Fruit fly (Drosophila melanogaster) whole organism, embryonic: ENCODE measurements around the gene eIF4E6.

Experiments used
- CG10565 ChIP-seq: fragments of 200-800 bp; sonication (Bioruptor generic); optimal IDR thresholded peaks from 3 replicates; lab custom pipeline; 2016; ENCODE audit warnings: missing biosample characterization, mild to moderate bottlenecking, missing genetic modification characterization
- CG12071 ChIP-seq: fragments of 200-800 bp; sonication (Bioruptor generic); optimal IDR thresholded peaks from 3 replicates; lab custom pipeline; 2018; ENCODE audit warnings: missing biosample characterization, mild to moderate bottlenecking, missing genetic modification characterization
- CG12942 ChIP-seq: fragments of 200-800 bp; sonication (Bioruptor generic); optimal IDR thresholded peaks from 3 replicates; lab custom pipeline; 2016; ENCODE audit warnings: missing biosample characterization, missing genetic modification characterization
- CG13775 ChIP-seq: fragments of 200-800 bp; sonication (Bioruptor generic); optimal IDR thresholded peaks from 3 replicates; lab custom pipeline; 2017; ENCODE audit warnings: missing biosample characterization, mild to moderate bottlenecking, missing genetic modification characterization
- CG16815 ChIP-seq: fragments of 200-800 bp; sonication (Bioruptor generic); optimal IDR thresholded peaks from 3 replicates; lab custom pipeline; 2017; ENCODE audit warnings: missing biosample characterization, mild to moderate bottlenecking, missing genetic modification characterization
- CG17568 ChIP-seq: fragments of 200-800 bp; sonication (Bioruptor generic); optimal IDR thresholded peaks from 2 replicates; lab custom pipeline; 2018; ENCODE audit warnings: missing biosample characterization, mild to moderate bottlenecking, missing genetic modification characterization, moderate library complexity
- CG17612 ChIP-seq: fragments of 200-800 bp; sonication (Bioruptor generic); IDR thresholded peaks from 2 replicates; pipeline ENCODE4 v1.3.6; 2022; ENCODE audit warnings: missing biosample characterization, missing genetic modification characterization
- CG18764 ChIP-seq: fragments of 200-800 bp; sonication (Bioruptor generic); optimal IDR thresholded peaks from 3 replicates; lab custom pipeline; 2016; ENCODE audit warnings: missing biosample characterization, missing genetic modification characterization
- CG3281 ChIP-seq: fragments of 200-800 bp; sonication (Bioruptor generic); optimal IDR thresholded peaks from 3 replicates; lab custom pipeline; 2017; ENCODE audit warnings: missing biosample characterization, mild to moderate bottlenecking, missing genetic modification characterization
- CG3407 ChIP-seq: fragments of 200-800 bp; sonication (Bioruptor generic); optimal IDR thresholded peaks from 2 replicates; lab custom pipeline; 2018; ENCODE audit warnings: missing biosample characterization, mild to moderate bottlenecking, missing genetic modification characterization
- CG34224 ChIP-seq: fragments of 200-800 bp; sonication (Bioruptor generic); IDR thresholded peaks from 3 replicates; pipeline ENCODE4 v1.3.6; 2022; ENCODE audit warnings: missing biosample characterization, missing genetic modification characterization; ENCODE audit not compliant: partially characterized antibody
- CG3847 ChIP-seq: fragments of 200-800 bp; sonication (Bioruptor generic); IDR thresholded peaks from 2 replicates; pipeline ENCODE4 v1.3.6; 2022; ENCODE audit warnings: missing biosample characterization, missing genetic modification characterization
- CG43689 ChIP-seq: fragments of 200-800 bp; sonication (Bioruptor generic); IDR thresholded peaks from 2 replicates; pipeline ENCODE4 v1.3.6; 2022; ENCODE audit warnings: missing biosample characterization, missing genetic modification characterization
- CG4617 ChIP-seq: fragments of 200-800 bp; sonication (Bioruptor generic); optimal IDR thresholded peaks from 3 replicates; lab custom pipeline; 2016; ENCODE audit warnings: missing biosample characterization, missing genetic modification characterization, borderline replicate concordance
- CG5180 ChIP-seq: fragments of 200-800 bp; sonication (Bioruptor generic); optimal IDR thresholded peaks from 3 replicates; lab custom pipeline; 2017; ENCODE audit warnings: missing biosample characterization, missing genetic modification characterization, mild to moderate bottlenecking, moderate library complexity, missing genetic modification reagents
- CG5245 ChIP-seq: fragments of 200-800 bp; sonication (Bioruptor generic); optimal IDR thresholded peaks from 3 replicates; lab custom pipeline; 2016; ENCODE audit warnings: missing biosample characterization, missing genetic modification characterization
- CG6791 ChIP-seq: fragments of 200-800 bp; sonication (Bioruptor generic); IDR thresholded peaks from 3 replicates; pipeline ENCODE4 v1.3.6; 2022; ENCODE audit warnings: missing biosample characterization, missing genetic modification characterization; ENCODE audit not compliant: partially characterized antibody
- CG7963 ChIP-seq: fragments of 200-800 bp; sonication (Bioruptor generic); IDR thresholded peaks from 3 replicates; pipeline ENCODE4 v1.3.6; 2022; ENCODE audit warnings: missing biosample characterization, missing genetic modification characterization; ENCODE audit not compliant: partially characterized antibody
- CG8281 ChIP-seq: fragments of 200-800 bp; sonication (Bioruptor generic); optimal IDR thresholded peaks from 2 replicates; lab custom pipeline; 2018; ENCODE audit warnings: missing biosample characterization, mild to moderate bottlenecking, missing genetic modification characterization, moderate library complexity
- CG9797 ChIP-seq: fragments of 200-800 bp; sonication (Bioruptor generic); optimal IDR thresholded peaks from 3 replicates; lab custom pipeline; 2018; ENCODE audit warnings: missing biosample characterization, mild to moderate bottlenecking, missing genetic modification characterization
- Doc3 ChIP-seq: fragments of 200-800 bp; sonication (Bioruptor generic); IDR thresholded peaks from 3 replicates; pipeline ENCODE4 v1.3.6; 2022; ENCODE audit warnings: missing biosample characterization, missing genetic modification characterization; ENCODE audit not compliant: partially characterized antibody
- Dp ChIP-seq: fragments of 200-800 bp; sonication (Bioruptor generic); optimal IDR thresholded peaks from 2 replicates; lab custom pipeline; 2018; ENCODE audit warnings: missing biosample characterization, mild to moderate bottlenecking, missing genetic modification characterization, moderate library complexity
- Elba2 ChIP-seq: fragments of 200-800 bp; sonication (Bioruptor generic); optimal IDR thresholded peaks from 3 replicates; lab custom pipeline; 2016; ENCODE audit warnings: missing biosample characterization, missing genetic modification characterization
- MBD-R2 ChIP-seq: fragments of 200-800 bp; sonication (Bioruptor generic); IDR thresholded peaks from 2 replicates; pipeline ENCODE4 v1.3.6; 2022; ENCODE audit warnings: missing biosample characterization, missing genetic modification characterization
- Mad ChIP-seq: fragments of 200-800 bp; sonication (Bioruptor generic); optimal IDR thresholded peaks from 2 replicates; lab custom pipeline; 2016; ENCODE audit warnings: missing biosample characterization, missing genetic modification characterization
- Neu2 ChIP-seq: fragments of 200-800 bp; sonication (Bioruptor generic); optimal IDR thresholded peaks from 3 replicates; lab custom pipeline; 2016; ENCODE audit warnings: missing biosample characterization, missing genetic modification characterization, borderline replicate concordance
- Oaz ChIP-seq: fragments of 200-800 bp; sonication (Bioruptor generic); IDR thresholded peaks from 2 replicates; pipeline ENCODE4 v1.3.6; 2022; ENCODE audit warnings: missing biosample characterization, missing genetic modification characterization
- Sry-δ ChIP-seq: fragments of 200-800 bp; sonication (Bioruptor generic); optimal IDR thresholded peaks from 2 replicates; lab custom pipeline; 2016; ENCODE audit warnings: missing biosample characterization, missing genetic modification characterization
- Trl ChIP-seq, 3 experiments: fragments of >200 bp in 2 of 3; fragments of 200-800 bp in 1 of 3; sonication (Bioruptor generic) in 1 of 3; optimal IDR thresholded peaks; 2 replicates in 1 of 3; 3 replicates in 2 of 3; lab custom pipeline; 2016 to 2017; ENCODE audit warnings: missing biosample characterization in 1 of 3, missing genetic modification characterization in 1 of 3
- YL-1 ChIP-seq: fragments of 200-800 bp; sonication (Bioruptor generic); optimal IDR thresholded peaks from 3 replicates; lab custom pipeline; 2017; ENCODE audit warnings: missing biosample characterization, mild to moderate bottlenecking, missing genetic modification characterization
- al ChIP-seq: fragments of 200-800 bp; sonication (Bioruptor generic); IDR thresholded peaks from 2 replicates; pipeline ENCODE4 v1.3.6; 2022; ENCODE audit warnings: missing biosample characterization, missing genetic modification characterization
- ato ChIP-seq: fragments of 200-800 bp; sonication (Bioruptor generic); IDR thresholded peaks from 2 replicates; pipeline ENCODE4 v1.3.6; 2022; ENCODE audit warnings: missing biosample characterization, missing genetic modification characterization; ENCODE audit not compliant: partially characterized antibody
- bcd ChIP-seq: fragments of 200-800 bp; sonication (Bioruptor generic); optimal IDR thresholded peaks from 2 replicates; lab custom pipeline; 2017; ENCODE audit warnings: missing biosample characterization, mild to moderate bottlenecking, missing genetic modification characterization
- chinmo ChIP-seq: fragments of 200-800 bp; sonication (Bioruptor generic); IDR thresholded peaks from 4 replicates; pipeline ENCODE4 v1.3.6; 2022; ENCODE audit warnings: missing biosample characterization, missing genetic modification characterization; ENCODE audit not compliant: partially characterized antibody
- crp ChIP-seq, 2 experiments: fragments of 200-800 bp; sonication (Bioruptor generic); optimal IDR thresholded peaks; 2 replicates in 1 of 2; 3 replicates in 1 of 2; lab custom pipeline; 2017; ENCODE audit warnings: missing biosample characterization in 2 of 2, missing genetic modification characterization in 2 of 2, mild to moderate bottlenecking in 1 of 2, moderate library complexity in 1 of 2
- dm ChIP-seq: fragments of 200-800 bp; sonication (Bioruptor generic); optimal IDR thresholded peaks from 3 replicates; lab custom pipeline; 2016; ENCODE audit warnings: missing biosample characterization, missing genetic modification characterization
- jigr1 ChIP-seq: fragments of 200-800 bp; sonication (Bioruptor generic); IDR thresholded peaks from 3 replicates; pipeline ENCODE4 v1.3.6; 2022; ENCODE audit warnings: missing biosample characterization, missing genetic modification characterization
- mld ChIP-seq: fragments of 200-800 bp; sonication (Bioruptor generic); IDR thresholded peaks from 3 replicates; pipeline ENCODE4 v1.3.6; 2022; ENCODE audit warnings: missing biosample characterization, missing genetic modification characterization; ENCODE audit not compliant: partially characterized antibody
- pan ChIP-seq, 4 experiments: fragments of >200 bp in 3 of 4; fragments of 200-800 bp in 1 of 4; sonication (Bioruptor generic) in 1 of 4; optimal IDR thresholded peaks in 3 of 4; IDR thresholded peaks in 1 of 4; 2 replicates each; pipeline versions ENCODE4 v1.3.6 to Lab custom; 2017 to 2022; ENCODE audit warnings: missing biosample characterization in 2 of 4, missing genetic modification characterization in 2 of 4, mixed read lengths in 1 of 4
- pnt ChIP-seq: fragments of 200-800 bp; sonication (Bioruptor generic); optimal IDR thresholded peaks from 3 replicates; lab custom pipeline; 2016; ENCODE audit warnings: missing biosample characterization, missing genetic modification characterization
- psq ChIP-seq: fragments of 200-800 bp; sonication (Bioruptor generic); optimal IDR thresholded peaks from 2 replicates; lab custom pipeline; 2017; ENCODE audit warnings: missing biosample characterization, missing genetic modification characterization
- pzg ChIP-seq: fragments of 200-800 bp; sonication (Bioruptor generic); optimal IDR thresholded peaks from 3 replicates; lab custom pipeline; 2018; ENCODE audit warnings: missing biosample characterization, mild to moderate bottlenecking, missing genetic modification characterization, moderate library complexity
- ranshi ChIP-seq: fragments of 200-800 bp; sonication (Bioruptor generic); IDR thresholded peaks from 2 replicates; pipeline ENCODE4 v1.3.6; 2022; ENCODE audit warnings: missing biosample characterization, missing genetic modification characterization
- scrt ChIP-seq: fragments of 200-800 bp; sonication (Bioruptor generic); optimal IDR thresholded peaks from 2 replicates; lab custom pipeline; 2018; ENCODE audit warnings: missing biosample characterization, mild to moderate bottlenecking, missing genetic modification characterization, moderate library complexity
- slbo ChIP-seq: fragments of 200-800 bp; sonication (Bioruptor generic); IDR thresholded peaks from 2 replicates; pipeline ENCODE4 v1.3.6; 2022; ENCODE audit warnings: missing biosample characterization, missing genetic modification characterization
- sna ChIP-seq: fragments of 200-800 bp; sonication (Bioruptor generic); IDR thresholded peaks from 2 replicates; pipeline ENCODE4 v1.3.6; 2022; ENCODE audit warnings: missing biosample characterization, missing genetic modification characterization; ENCODE audit not compliant: partially characterized antibody
- tin ChIP-seq: fragments of 200-800 bp; sonication (Bioruptor generic); optimal IDR thresholded peaks from 3 replicates; lab custom pipeline; 2016; ENCODE audit warnings: missing biosample characterization, missing genetic modification characterization
- vnd ChIP-seq: fragments of 200-800 bp; sonication (Bioruptor generic); IDR thresholded peaks from 3 replicates; pipeline ENCODE4 v1.3.6; 2022; ENCODE audit warnings: missing biosample characterization, missing genetic modification characterization; ENCODE audit not compliant: partially characterized antibody
- z ChIP-seq: fragments of 200-800 bp; sonication (Bioruptor generic); IDR thresholded peaks from 3 replicates; pipeline ENCODE4 v1.3.6; 2022; ENCODE audit warnings: missing biosample characterization, missing genetic modification characterization

The eIF4E6 gene

DNA sequence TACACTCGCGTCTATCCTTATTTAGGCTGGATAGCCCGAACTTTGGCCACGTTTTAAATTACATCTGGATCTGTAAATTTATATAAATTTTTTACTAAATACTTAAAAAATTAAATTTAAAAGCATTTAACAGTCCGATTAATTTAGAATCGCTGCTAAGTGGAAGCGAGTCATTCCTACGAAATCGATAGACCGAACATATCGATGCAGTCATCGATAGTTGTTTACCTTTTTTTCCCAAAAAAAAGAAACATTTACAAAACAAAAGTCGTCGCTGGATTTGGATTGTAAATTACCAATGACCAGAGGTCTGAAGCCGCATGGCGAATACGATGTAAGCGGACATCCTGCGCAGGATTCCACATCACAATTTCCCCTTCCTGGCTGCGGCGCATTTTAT, 28.7 kb upstream of the eIF4E6 start, which contains the start of gene Sirt7 (continued):
- TF ChIP-seq slbo (no peak), pnt (GFP tag; lab: Kevin White, UChicago) (no peak), bcd (GFP tag; lab: Kevin White, UChicago) (no peak), CG34224 (GFP tag; lab: Robert Waterston, UW) (peak; percentile 97), vnd (GFP tag; lab: Robert Waterston, UW) (peak; percentile 91), ranshi (GFP tag; lab: Robert Waterston, UW) (no peak), CG13775 (GFP tag; lab: Kevin White, UChicago) (no peak), CG3847 (no peak), crp (GFP tag; optimal IDR thresholded peaks at IDR 0.05; lab: Kevin White, UChicago) (no peak), Elba2 (no peak), dm (GFP tag; lab: Kevin White, UChicago) (no peak), pzg (peak; percentile 51), jigr1 (peak; percentile 87; the same call in 1 of the 3 replicates), YL-1 (peak; percentile 40), CG3407 (no peak), Oaz (GFP tag; lab: Robert Waterston, UW) (no peak), Trl (optimal IDR thresholded peaks at IDR 0.05; lab: Kevin White, UChicago) (no peak), Trl (GFP tag; optimal IDR thresholded peaks at IDR 0.05; lab: Kevin White, UChicago) (no peak), z (no peak), chinmo (GFP tag; lab: Robert Waterston, UW) (peak; percentile 92; the same call in 3 of the 4 replicates), CG3281 (GFP tag; lab: Kevin White, UChicago) (no peak), CG18764 (GFP tag; lab: Kevin White, UChicago) (no peak), mld (GFP tag; lab: Robert Waterston, UW) (peak; percentile 93), psq (GFP tag; lab: Kevin White, UChicago) (no peak), CG17612 (GFP tag; lab: Robert Waterston, UW) (no peak), Neu2 (GFP tag; lab: Kevin White, UChicago) (no peak), CG6791 (GFP tag; lab: Robert Waterston, UW) (peak; percentile 97), CG5245 (GFP tag; lab: Kevin White, UChicago) (no peak), Dp (GFP tag; lab: Kevin White, UChicago) (peak; percentile 35), scrt (GFP tag; lab: Kevin White, UChicago) (no peak), tin (GFP tag; lab: Kevin White, UChicago) (no peak), CG16815 (GFP tag; lab: Kevin White, UChicago) (no peak), CG5180 (no peak), Sry-δ (GFP tag; lab: Kevin White, UChicago) (peak; percentile 75), CG17568 (GFP tag; lab: Kevin White, UChicago) (no peak), pan (optimal IDR thresholded peaks at IDR 0.05; lab: Kevin White, UChicago) (no peak), pan (GFP tag; optimal IDR thresholded peaks at IDR 0.05 in 1 of 2, IDR thresholded peaks at IDR 0.05 in 1 of 2) (no peak), MBD-R2 (peak; percentile 90), CG43689 (no peak), CG10565 (GFP tag; lab: Kevin White, UChicago) (no peak), CG4617 (GFP tag; lab: Kevin White, UChicago) (peak; percentile 11), CG9797 (no peak), CG8281 (tag; lab: Kevin White, UChicago) (no peak), Mad (GFP tag; lab: Kevin White, UChicago) (no peak), CG12942 (GFP tag; lab: Kevin White, UChicago) (no peak), CG7963 (GFP tag; lab: Robert Waterston, UW) (peak; percentile 89; the same call in 2 of the 3 replicates), CG12071 (GFP tag; lab: Kevin White, UChicago) (no peak), sna (GFP tag; lab: Robert Waterston, UW) (peak; percentile 94), Doc3 (peak; percentile 95), ato (GFP tag; lab: Robert Waterston, UW) (peak; percentile 91), al (no peak)
